Fruit fly (Drosophila melanogaster): ENCODE measurements around the gene mip130.

Gene mip130

dm6 chrX:1947900-1948374, 39.9 kb downstream of the mip130 start (continued):
- TF ChIP-seq corto (GFP tag; optimal IDR thresholded peaks at IDR 0.05) (peak; percentile 24), Sox100B (GFP tag; optimal IDR thresholded peaks at IDR 0.05) (peak; percentile 51), chinmo (GFP tag; IDR thresholded peaks at IDR 0.05; ENCODE audit: partially characterized antibody) (0 out of 4 replicates have a peak, but pooled peaks have one; percentile 70), odd (GFP tag; optimal IDR thresholded peaks at IDR 0.05) (peak; percentile 49), run (tag; optimal IDR thresholded peaks at IDR 0.05) (no peak), CG18262 (tag; optimal IDR thresholded peaks at IDR 0.05) (peak; percentile 0), CG10431 (GFP tag; optimal IDR thresholded peaks at IDR 0.05) (peak; percentile 18), kay (GFP tag; optimal IDR thresholded peaks at IDR 0.05) (peak; percentile 17), CG8924 (tag; optimal IDR thresholded peaks at IDR 0.05) (peak; percentile 11)

- TF ChIP-seq abd-A (tag; optimal IDR thresholded peaks at IDR 0.05) = no peak
- no peak for TF ChIP-seq HLH4C (GFP tag; IDR thresholded peaks at IDR 0.05; ENCODE audit: partially characterized antibody)
- peak; percentile 12 for TF ChIP-seq bab2 (GFP tag; optimal IDR thresholded peaks at IDR 0.05)
- peak; percentile 80 for TF ChIP-seq Dip3 (GFP tag; optimal IDR thresholded peaks at IDR 0.05)
- TF ChIP-seq NC2α (GFP tag; optimal IDR thresholded peaks at IDR 0.05) = no peak
- no peak for TF ChIP-seq sim (GFP tag; IDR thresholded peaks at IDR 0.05)
- TF ChIP-seq tll (GFP tag; optimal IDR thresholded peaks at IDR 0.05) = no peak
- peak; percentile 59 for TF ChIP-seq cwo (GFP tag; optimal IDR thresholded peaks at IDR 0.05)
- TF ChIP-seq CG14050 (GFP tag; IDR thresholded peaks at IDR 0.05) = peak; percentile 35; the same call in 1 of the 3 replicates
- TF ChIP-seq wor (GFP tag; IDR thresholded peaks at IDR 0.05) = no peak
- peak; percentile 53 for TF ChIP-seq row (GFP tag; IDR thresholded peaks at IDR 0.05)
- no peak for TF ChIP-seq luna (GFP tag; optimal IDR thresholded peaks at IDR 0.05)
- no peak for TF ChIP-seq CG1792 (GFP tag; optimal IDR thresholded peaks at IDR 0.05)
- TF ChIP-seq az2 (GFP tag; optimal IDR thresholded peaks at IDR 0.05) = no peak
- no peak for TF ChIP-seq ase (GFP tag; IDR thresholded peaks at IDR 0.05)
- peak; percentile 40; the same call in 1 of the 2 replicates for TF ChIP-seq CG31441 (GFP tag; IDR thresholded peaks at IDR 0.05)
- no peak for TF ChIP-seq CG8281 (tag; optimal IDR thresholded peaks at IDR 0.05)
- TF ChIP-seq btn (GFP tag; optimal IDR thresholded peaks at IDR 0.05) = no peak
- TF ChIP-seq CG31388 (GFP tag; optimal IDR thresholded peaks at IDR 0.05) = no peak
- no peak for TF ChIP-seq gcm2 (GFP tag; optimal IDR thresholded peaks at IDR 0.05)
- no peak for TF ChIP-seq kni (GFP tag; optimal IDR thresholded peaks at IDR 0.05)
- TF ChIP-seq CG4730 (GFP tag; IDR thresholded peaks at IDR 0.05) = no peak
- no peak for TF ChIP-seq CTCF (GFP tag; optimal IDR thresholded peaks at IDR 0.05)
- TF ChIP-seq nmo (GFP tag; optimal IDR thresholded peaks at IDR 0.05) = no peak
- no peak for TF ChIP-seq tap (tag; optimal IDR thresholded peaks at IDR 0.05)
- peak; percentile 41 for TF ChIP-seq schlank (tag; optimal IDR thresholded peaks at IDR 0.05)
- TF ChIP-seq zen2 (GFP tag; IDR thresholded peaks at IDR 0.05; ENCODE audit: partially characterized antibody) = no peak
- peak; percentile 66; the same call in 1 of the 2 replicates for TF ChIP-seq ranshi (GFP tag; IDR thresholded peaks at IDR 0.05)
- TF ChIP-seq gem (tag; optimal IDR thresholded peaks at IDR 0.05) = peak; percentile 68
- peak; percentile 19; the same call in 1 of the 2 replicates for TF ChIP-seq E2f2 (GFP tag; IDR thresholded peaks at IDR 0.05)
- peak; percentile 39; the same call in 1 of the 2 replicates for TF ChIP-seq CG17612 (GFP tag; IDR thresholded peaks at IDR 0.05)
- TF ChIP-seq sqz (GFP tag; optimal IDR thresholded peaks at IDR 0.05) = no peak
- TF ChIP-seq Mad (GFP tag; optimal IDR thresholded peaks at IDR 0.05) = no peak
- no peak for TF ChIP-seq CG13296 (GFP tag; optimal IDR thresholded peaks at IDR 0.05)
- no peak for TF ChIP-seq CG6854 (GFP tag; optimal IDR thresholded peaks at IDR 0.05)
- no peak for TF ChIP-seq chn (GFP tag; optimal IDR thresholded peaks at IDR 0.05)
- TF ChIP-seq pho (GFP tag; optimal IDR thresholded peaks at IDR 0.05) = peak; percentile 54
- no peak for TF ChIP-seq pum (GFP tag; optimal IDR thresholded peaks at IDR 0.05)
- no peak for TF ChIP-seq CG15601 (tag; optimal IDR thresholded peaks at IDR 0.05)
- TF ChIP-seq CG14860 (GFP tag; IDR thresholded peaks at IDR 0.05; ENCODE audit: partially characterized antibody) = no peak
- peak; percentile 29; the same call in 1 of the 2 replicates for TF ChIP-seq Rx (GFP tag; IDR thresholded peaks at IDR 0.05)
These were observed 40.5 kb downstream of the mip130 start for dm6 chrX:1948508-1949065.
